Worm (Caenorhabditis elegans) whole organism, mixed stage, embryonic: Measurements from ENCODE around the gene M116.5.
A peak's percentile ranks its signal among the peaks of the same experiment; 100 is the strongest.

Experiments
- bed-3 ChIP-seq: fragments of 200-800 bp; sonication (Bioruptor generic); optimal IDR thresholded peaks from 3 replicates; lab custom pipeline; 2018; ENCODE audit warnings: mild to moderate bottlenecking, missing genetic modification characterization, moderate library complexity, missing compliant biosample characterization
- blmp-1 ChIP-seq: fragments of 150-350 bp; optimal IDR thresholded peaks from 2 replicates; lab custom pipeline; 2014; ENCODE audit warnings: missing biosample characterization, missing genetic modification characterization
- cnd-1 ChIP-seq: fragments of 200-800 bp; sonication (Bioruptor generic); optimal IDR thresholded peaks from 2 replicates; lab custom pipeline; 2018; ENCODE audit warnings: mild to moderate bottlenecking, missing genetic modification characterization, missing compliant biosample characterization
- lsy-2 ChIP-seq: fragments of 150-350 bp; optimal IDR thresholded peaks from 2 replicates; lab custom pipeline; 2014; ENCODE audit warnings: missing biosample characterization, missing genetic modification characterization
- mab-5 ChIP-seq: fragments of 150-350 bp; optimal IDR thresholded peaks from 2 replicates; lab custom pipeline; 2014; ENCODE audit warnings: missing biosample characterization, missing genetic modification characterization
- mep-1 ChIP-seq: fragments of 150-350 bp; optimal IDR thresholded peaks from 2 replicates; lab custom pipeline; 2017; ENCODE audit warnings: missing biosample characterization, missing genetic modification reagents, missing genetic modification characterization, inconsistent platforms
- nhr-28 ChIP-seq: fragments of 150-350 bp; optimal IDR thresholded peaks from 2 replicates; lab custom pipeline; 2014; ENCODE audit warnings: missing biosample characterization, missing genetic modification characterization
- nhr-76 ChIP-seq: sonication (generic microtip); optimal IDR thresholded peaks from 2 replicates; lab custom pipeline; 2017; ENCODE audit warnings: missing biosample characterization, missing genetic modification characterization
- pha-4 ChIP-seq: fragments of 150-350 bp; optimal IDR thresholded peaks from 2 replicates; lab custom pipeline; 2018; ENCODE audit warnings: missing biosample characterization, missing genetic modification reagents, missing genetic modification characterization
- snpc-4 ChIP-seq: fragments of 150-350 bp; optimal IDR thresholded peaks from 2 replicates; lab custom pipeline; 2014; ENCODE audit warnings: missing biosample characterization, missing genetic modification characterization
- sptf-1 ChIP-seq: sonication (generic microtip); optimal IDR thresholded peaks from 2 replicates; lab custom pipeline; 2017; ENCODE audit warnings: mild to moderate bottlenecking, missing genetic modification characterization, moderate library complexity, missing compliant biosample characterization
- unc-120 ChIP-seq: sonication (generic microtip); optimal IDR thresholded peaks from 2 replicates; lab custom pipeline; 2017; ENCODE audit warnings: missing genetic modification characterization, missing compliant biosample characterization; ENCODE audit not compliant: poor library complexity, severe bottlenecking
- ztf-11 ChIP-seq: fragments of 150-350 bp; optimal IDR thresholded peaks from 2 replicates; lab custom pipeline; 2014; ENCODE audit warnings: missing biosample characterization, missing genetic modification characterization

- TF ChIP-seq mab-5 (no peak), mep-1 (peak; percentile 32), ztf-11 (tag; lab: Kevin White, UChicago) (no peak), cnd-1 (peak; percentile 28), snpc-4 (tag; lab: Kevin White, UChicago) (no peak), blmp-1 (tag; lab: Kevin White, UChicago) (no peak), pha-4 (tag; lab: Kevin White, UChicago) (peak; percentile 30), lsy-2 (tag; lab: Kevin White, UChicago) (peak; percentile 78), bed-3 (GFP tag; lab: Kevin White, UChicago) (no peak), nhr-28 (tag; lab: Kevin White, UChicago) (no peak), nhr-76 (tag; lab: Kevin White, UChicago) (no peak), sptf-1 (tag; lab: Kevin White, UChicago) (peak; percentile 59), unc-120 (tag; lab: Kevin White, UChicago) (no peak)
These were observed 7.6 kb upstream of the M116.5 start for ce11 chrIV:8428492-8428891.
